Fruit fly (Drosophila melanogaster) whole organism, larva: ENCODE data around the gene Shaw.
A peak's percentile ranks its signal among the peaks of the same experiment; 100 is the strongest.

Experiments
- noc ChIP-seq: fragments of 200-800 bp; sonication (Bioruptor generic); optimal IDR thresholded peaks from 3 replicates; lab custom pipeline; 2019; ENCODE audit warnings: missing biosample characterization, mild to moderate bottlenecking, missing genetic modification characterization, moderate library complexity

The Shaw gene

dm6 chr2L:3737682-3738081, 19.7 kb downstream of the Shaw start:
- no peak for TF ChIP-seq noc (tag; lab: Kevin White, UChicago)

dm6 chr2L:3740443-3740842, 22.5 kb downstream of the Shaw start:
- TF ChIP-seq noc (tag; lab: Kevin White, UChicago) = no peak

- TF ChIP-seq noc (tag; lab: Kevin White, UChicago) = no peak
Observed at dm6 chr2L:3748691-3749090, 30.7 kb downstream of the Shaw start.

DNA sequence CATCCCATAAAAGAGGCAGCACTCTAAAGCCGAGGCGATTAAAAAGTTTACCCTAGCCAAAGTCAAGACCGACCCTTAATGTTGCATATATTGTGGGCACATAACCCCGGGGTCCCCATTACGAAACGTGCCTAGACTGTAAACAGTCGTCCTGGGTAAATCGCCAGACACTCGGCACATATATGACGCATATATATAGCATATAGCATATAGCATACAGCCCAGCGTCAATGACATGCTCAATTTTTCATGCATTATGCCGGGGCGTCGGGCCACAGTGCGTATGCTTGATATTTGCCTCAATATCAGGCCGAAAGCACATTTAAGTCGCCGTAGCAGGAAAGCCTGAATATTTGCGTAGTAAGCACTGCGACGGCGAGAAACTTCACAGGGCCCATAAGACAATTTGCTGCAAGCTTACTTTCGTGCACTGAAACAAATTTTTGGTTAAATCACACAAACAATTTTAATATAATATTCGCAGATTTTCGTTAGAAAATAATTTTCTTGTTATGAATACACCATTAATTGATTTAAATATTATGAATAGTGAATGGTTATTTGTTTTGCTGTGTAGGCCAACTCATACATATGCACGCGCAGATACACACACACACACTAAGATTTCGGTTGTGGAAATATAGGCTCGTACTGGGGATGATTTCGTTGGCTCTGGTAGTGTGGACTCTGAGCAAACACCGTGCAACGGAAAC, 37.0 kb downstream of the Shaw start:
- TF ChIP-seq noc (tag; lab: Kevin White, UChicago) = no peak

- no peak for TF ChIP-seq noc (tag; lab: Kevin White, UChicago)
Observed at dm6 chr2L:3756831-3757351, 38.9 kb downstream of the Shaw start, which contains the start of gene CG43707. TSS of gene CG43707 (plus strand) at chr2L:3757256.

dm6 chr2L:3765194-3765593, 47.2 kb downstream of the Shaw start, which contains the start of gene CG43703:
TSS of gene CG43703 (plus strand) at chr2L:3765494.
- no peak for TF ChIP-seq noc (tag; lab: Kevin White, UChicago)

dm6 chr2L:3769718-3770461, 51.9 kb downstream of the Shaw start:
- no peak for TF ChIP-seq noc (tag; lab: Kevin White, UChicago)

dm6 chr2L:3771109-3772067, 53.4 kb downstream of the Shaw start, which contains the start of gene bowl:
TSS of gene bowl (plus strand) at chr2L:3771700.
- peak; percentile 95 for TF ChIP-seq noc (tag; lab: Kevin White, UChicago)

- TF ChIP-seq noc (tag; lab: Kevin White, UChicago) = no peak
Observed at dm6 chr2L:3772068-3772428, 54.1 kb downstream of the Shaw start.

DNA sequence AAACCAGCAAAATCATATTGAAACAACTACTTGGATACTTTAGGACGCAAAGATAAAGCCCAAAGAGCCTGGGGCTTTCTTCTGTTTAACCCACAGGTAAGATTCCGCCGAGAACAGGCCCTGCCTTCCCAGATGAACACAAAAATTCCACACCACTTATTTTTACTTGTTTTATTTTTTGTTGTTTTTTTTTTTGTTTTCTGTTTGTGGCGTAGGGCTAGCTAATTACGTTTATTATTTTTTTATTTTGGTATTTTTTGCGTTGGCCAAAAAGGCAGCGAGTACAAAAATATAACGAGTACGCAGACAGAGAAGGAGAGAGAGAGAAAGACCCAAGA, 54.6 kb downstream of the Shaw start:
- TF ChIP-seq noc (tag; lab: Kevin White, UChicago) = no peak

DNA sequence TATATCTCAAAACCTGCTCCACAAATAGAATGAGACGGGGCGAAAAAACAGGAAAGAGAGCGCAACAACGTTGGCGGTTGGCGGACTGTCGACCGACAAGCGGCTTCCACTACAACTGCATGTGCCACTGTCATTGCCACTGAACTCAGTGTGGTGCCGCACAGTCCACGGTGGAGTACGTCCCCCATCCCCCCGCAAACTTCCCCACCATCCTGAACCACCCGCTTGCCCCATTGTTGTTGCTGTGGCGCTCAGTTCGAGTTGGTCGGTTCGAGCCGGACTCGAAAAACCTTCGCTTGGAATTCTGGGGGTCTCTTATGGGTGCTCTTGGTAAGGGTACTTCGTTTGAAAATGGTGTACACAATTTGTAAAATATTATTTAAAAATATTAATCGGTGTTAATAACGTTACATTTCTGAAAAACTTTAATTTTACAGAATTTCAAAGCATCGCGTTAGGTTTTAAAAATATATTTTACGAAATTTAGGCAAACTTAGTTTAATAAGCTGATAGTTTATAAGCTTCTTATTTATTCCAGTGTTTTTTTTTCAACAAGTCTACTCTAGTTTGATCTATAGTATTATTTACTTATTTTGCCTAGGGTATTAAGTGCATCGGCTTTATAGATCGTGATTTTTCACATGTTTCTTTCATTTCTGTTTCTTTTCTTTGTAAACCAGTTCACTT, 55.1 kb downstream of the Shaw start:
- TF ChIP-seq noc (tag; lab: Kevin White, UChicago) = peak; percentile 73

DNA sequence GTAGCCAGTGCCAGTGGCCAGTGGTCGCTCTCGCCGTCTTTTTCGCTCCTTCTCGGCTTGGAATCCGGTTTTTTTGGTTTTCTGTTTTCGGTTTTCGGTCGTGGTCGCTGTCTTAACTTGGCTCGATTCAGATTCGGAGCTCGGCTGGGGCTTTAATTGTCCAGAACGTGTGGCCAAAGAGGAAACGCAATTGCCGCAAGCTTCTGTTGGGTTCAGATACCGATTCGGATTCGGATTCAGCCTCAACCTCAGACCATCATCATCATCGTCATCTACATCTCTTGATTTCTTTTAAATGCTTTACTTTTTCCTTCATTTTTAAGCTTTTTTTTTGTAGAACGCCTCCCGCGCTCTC, 55.6 kb downstream of the Shaw start:
- TF ChIP-seq noc (tag; lab: Kevin White, UChicago) = no peak

dm6 chr2L:3775767-3776351, 57.9 kb downstream of the Shaw start:
- peak; percentile 4 for TF ChIP-seq noc (tag; lab: Kevin White, UChicago)

DNA sequence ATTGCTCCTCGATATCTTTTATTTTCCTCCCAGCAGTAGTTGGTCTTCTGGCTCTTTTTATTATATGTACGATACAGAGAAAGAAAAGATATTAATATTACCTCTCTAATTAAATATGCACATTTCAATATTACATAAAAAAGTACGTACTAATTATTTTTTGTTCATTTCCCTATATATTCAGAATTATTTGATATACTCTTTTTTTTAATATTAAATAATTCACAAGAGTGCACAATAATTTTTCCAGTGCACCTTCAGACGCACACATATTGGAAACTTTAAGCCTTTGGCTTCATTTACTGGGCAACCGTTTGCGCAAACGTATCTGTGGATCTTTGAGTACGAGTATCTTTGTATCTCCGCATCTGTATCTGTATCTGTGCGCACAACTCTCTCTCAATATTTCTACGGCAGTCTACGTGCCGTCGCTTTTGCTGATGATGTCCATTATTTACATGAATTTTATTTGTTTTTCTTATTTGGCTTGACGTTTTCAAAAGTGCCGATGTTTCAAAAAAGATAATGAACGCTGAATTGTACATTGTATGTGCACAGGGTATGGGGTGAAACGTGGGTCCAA, 58.7 kb downstream of the Shaw start:
- peak; percentile 88 for TF ChIP-seq noc (tag; lab: Kevin White, UChicago)
